Worm (Caenorhabditis elegans) whole organism, L3 larva: ENCODE data around the gene R01E6.5.

Source experiments
- R02D3.7 ChIP-seq: fragments of 150-350 bp; optimal IDR thresholded peaks from 2 replicates; lab custom pipeline; 2014; ENCODE audit warnings: missing biosample characterization, missing genetic modification characterization
- ZK546.5 ChIP-seq: sonication (generic microtip); optimal IDR thresholded peaks from 2 replicates; lab custom pipeline; 2017; ENCODE audit warnings: missing biosample characterization, missing genetic modification characterization
- aly-2 ChIP-seq: fragments of 150-350 bp; optimal IDR thresholded peaks from 2 replicates; lab custom pipeline; 2014; ENCODE audit warnings: missing biosample characterization, missing genetic modification characterization
- ama-1 ChIP-seq: fragments of 150-350 bp; optimal IDR thresholded peaks from 2 replicates; lab custom pipeline; 2018
- ceh-16 ChIP-seq: sonication (generic microtip); optimal IDR thresholded peaks from 2 replicates; lab custom pipeline; 2017; ENCODE audit warnings: missing biosample characterization, missing genetic modification characterization
- ceh-28 ChIP-seq: fragments of 150-350 bp; optimal IDR thresholded peaks from 2 replicates; lab custom pipeline; 2014; ENCODE audit warnings: missing biosample characterization, missing genetic modification reagents, missing genetic modification characterization
- ceh-82 ChIP-seq: fragments of 150-350 bp; optimal IDR thresholded peaks from 2 replicates; lab custom pipeline; 2014; ENCODE audit warnings: missing biosample characterization, missing genetic modification characterization
- ceh-9 ChIP-seq: sonication (generic microtip); optimal IDR thresholded peaks from 2 replicates; lab custom pipeline; 2018; ENCODE audit warnings: missing biosample characterization, missing genetic modification characterization
- daf-12 ChIP-seq: fragments of 150-350 bp; optimal IDR thresholded peaks from 2 replicates; lab custom pipeline; 2014; ENCODE audit warnings: missing biosample characterization, missing genetic modification reagents, missing genetic modification characterization
- egl-27 ChIP-seq: sonication (generic microtip); optimal IDR thresholded peaks from 4 replicates; lab custom pipeline; 2017; ENCODE audit warnings: missing biosample characterization, missing genetic modification reagents, missing genetic modification characterization
- egl-5 ChIP-seq: fragments of 150-350 bp; optimal IDR thresholded peaks from 2 replicates; lab custom pipeline; 2017; ENCODE audit warnings: missing biosample characterization, missing genetic modification reagents, missing genetic modification characterization, inconsistent platforms
- elt-1 ChIP-seq: fragments of 150-350 bp; optimal IDR thresholded peaks from 2 replicates; lab custom pipeline; 2014; ENCODE audit warnings: missing biosample characterization, missing genetic modification characterization
- elt-2 ChIP-seq: sonication (generic microtip); optimal IDR thresholded peaks from 2 replicates; lab custom pipeline; 2016; ENCODE audit warnings: missing genetic modification reagents, mild to moderate bottlenecking, missing genetic modification characterization, missing compliant biosample characterization
- elt-3 ChIP-seq, 3 experiments: fragments of 150-350 bp in 1 of 3; sonication (generic microtip) in 2 of 3; optimal IDR thresholded peaks; 2 replicates in 2 of 3; 4 replicates in 1 of 3; lab custom pipeline; 2014 to 2017; ENCODE audit warnings: missing biosample characterization in 3 of 3, missing genetic modification characterization in 3 of 3
- eor-1 ChIP-seq, 2 experiments: fragments of 150-350 bp; optimal IDR thresholded peaks; 2 replicates each; lab custom pipeline; 2014 to 2018; ENCODE audit warnings: missing biosample characterization in 2 of 2, missing genetic modification characterization in 2 of 2
- fkh-10 ChIP-seq: sonication (generic microtip); optimal IDR thresholded peaks from 2 replicates; lab custom pipeline; 2017; ENCODE audit warnings: missing biosample characterization, missing genetic modification reagents, missing genetic modification characterization
- fkh-2 ChIP-seq: fragments of 150-350 bp; optimal IDR thresholded peaks from 2 replicates; lab custom pipeline; 2014; ENCODE audit warnings: missing biosample characterization, missing genetic modification reagents, missing genetic modification characterization
- fos-1 ChIP-seq: fragments of 150-350 bp; optimal IDR thresholded peaks from 2 replicates; lab custom pipeline; 2014; ENCODE audit warnings: missing biosample characterization, missing genetic modification characterization
- hmg-11 ChIP-seq: sonication (generic microtip); optimal IDR thresholded peaks from 2 replicates; lab custom pipeline; 2016; ENCODE audit warnings: missing genetic modification characterization, missing compliant biosample characterization
- jun-1 ChIP-seq: fragments of 150-350 bp; optimal IDR thresholded peaks from 2 replicates; lab custom pipeline; 2014; ENCODE audit warnings: missing biosample characterization, missing genetic modification reagents, missing genetic modification characterization
- lin-15B ChIP-seq: fragments of 150-350 bp; optimal IDR thresholded peaks from 2 replicates; lab custom pipeline; 2014; ENCODE audit warnings: missing biosample characterization, missing genetic modification characterization
- lin-39 ChIP-seq: fragments of 150-350 bp; optimal IDR thresholded peaks from 2 replicates; lab custom pipeline; 2018; ENCODE audit warnings: missing biosample characterization, missing genetic modification reagents, missing genetic modification characterization
- lsy-12 ChIP-seq: sonication (generic microtip); optimal IDR thresholded peaks from 2 replicates; lab custom pipeline; 2016; ENCODE audit warnings: mild to moderate bottlenecking, missing genetic modification characterization, missing compliant biosample characterization
- mdl-1 ChIP-seq: fragments of 150-350 bp; optimal IDR thresholded peaks from 2 replicates; lab custom pipeline; 2014; ENCODE audit warnings: missing biosample characterization, missing genetic modification characterization
- mml-1 ChIP-seq: fragments of 150-350 bp; sonication (generic microtip); optimal IDR thresholded peaks from 3 replicates; lab custom pipeline; 2014; ENCODE audit warnings: missing biosample characterization, missing genetic modification characterization
- nfya-1 ChIP-seq: sonication (generic microtip); optimal IDR thresholded peaks from 2 replicates; lab custom pipeline; 2017; ENCODE audit warnings: missing genetic modification characterization, mild to moderate bottlenecking, missing compliant biosample characterization, antibody characterized with exemption, moderate library complexity; ENCODE audit not compliant: insufficient read depth
- nhr-11 ChIP-seq: fragments of 150-350 bp; optimal IDR thresholded peaks from 2 replicates; lab custom pipeline; 2014; ENCODE audit warnings: missing biosample characterization, missing genetic modification characterization
- nhr-12 ChIP-seq: fragments of 150-350 bp; optimal IDR thresholded peaks from 2 replicates; lab custom pipeline; 2014; ENCODE audit warnings: missing biosample characterization, missing genetic modification characterization
- nhr-23 ChIP-seq: fragments of 150-350 bp; optimal IDR thresholded peaks from 2 replicates; lab custom pipeline; 2014; ENCODE audit warnings: missing biosample characterization, missing genetic modification reagents, missing genetic modification characterization
- nhr-237 ChIP-seq: fragments of 150-350 bp; optimal IDR thresholded peaks from 2 replicates; lab custom pipeline; 2014; ENCODE audit warnings: missing biosample characterization, missing genetic modification characterization
- nhr-25 ChIP-seq: sonication (generic microtip); optimal IDR thresholded peaks from 2 replicates; lab custom pipeline; 2017; ENCODE audit warnings: missing biosample characterization, missing genetic modification characterization
- nhr-28 ChIP-seq: fragments of 150-350 bp; optimal IDR thresholded peaks from 2 replicates; lab custom pipeline; 2014; ENCODE audit warnings: missing biosample characterization, missing genetic modification characterization
- nhr-43 ChIP-seq: sonication (generic microtip); optimal IDR thresholded peaks from 2 replicates; lab custom pipeline; 2016; ENCODE audit warnings: mild to moderate bottlenecking, missing genetic modification characterization, missing compliant biosample characterization; ENCODE audit not compliant: poor library complexity, severe bottlenecking
- nhr-67 ChIP-seq: fragments of 150-350 bp; optimal IDR thresholded peaks from 2 replicates; lab custom pipeline; 2014; ENCODE audit warnings: missing biosample characterization, missing genetic modification characterization
- nhr-76 ChIP-seq: fragments of 150-350 bp; sonication (generic microtip); optimal IDR thresholded peaks from 5 replicates; lab custom pipeline; 2014; ENCODE audit warnings: missing biosample characterization, missing genetic modification characterization
- nhr-77 ChIP-seq: fragments of 150-350 bp; optimal IDR thresholded peaks from 2 replicates; lab custom pipeline; 2014; ENCODE audit warnings: missing biosample characterization, missing genetic modification characterization
- pha-4 ChIP-seq: fragments of 150-350 bp; optimal IDR thresholded peaks from 2 replicates; lab custom pipeline; 2014; ENCODE audit warnings: missing biosample characterization, missing genetic modification reagents, missing genetic modification characterization
- pqm-1 ChIP-seq: fragments of 150-350 bp; optimal IDR thresholded peaks from 2 replicates; lab custom pipeline; 2017; ENCODE audit warnings: missing biosample characterization, missing genetic modification characterization, inconsistent platforms
- sea-2 ChIP-seq: fragments of 150-350 bp; sonication (generic microtip); optimal IDR thresholded peaks from 4 replicates; lab custom pipeline; 2014; ENCODE audit warnings: missing biosample characterization, missing genetic modification reagents, missing genetic modification characterization
- skn-1 ChIP-seq: fragments of 150-350 bp; optimal IDR thresholded peaks from 2 replicates; lab custom pipeline; 2014; ENCODE audit warnings: missing biosample characterization, missing genetic modification characterization
- snpc-4 ChIP-seq: fragments of 150-350 bp; optimal IDR thresholded peaks from 2 replicates; lab custom pipeline; 2014; ENCODE audit warnings: missing biosample characterization, missing genetic modification characterization
- tbx-2 ChIP-seq: sonication (generic microtip); optimal IDR thresholded peaks from 2 replicates; lab custom pipeline; 2016; ENCODE audit warnings: mild to moderate bottlenecking, missing genetic modification characterization, missing compliant biosample characterization
- unc-39 ChIP-seq: sonication (generic microtip); optimal IDR thresholded peaks from 4 replicates; lab custom pipeline; 2017; ENCODE audit warnings: missing biosample characterization, missing genetic modification characterization
- unc-62 ChIP-seq: fragments of 150-350 bp; sonication (generic microtip); optimal IDR thresholded peaks from 4 replicates; lab custom pipeline; 2014; ENCODE audit warnings: missing biosample characterization, missing genetic modification reagents, missing genetic modification characterization
- zag-1 ChIP-seq: fragments of 150-350 bp; optimal IDR thresholded peaks from 2 replicates; lab custom pipeline; 2014; ENCODE audit warnings: missing biosample characterization, missing genetic modification characterization
- ztf-11 ChIP-seq: fragments of 150-350 bp; optimal IDR thresholded peaks from 2 replicates; lab custom pipeline; 2014; ENCODE audit warnings: missing biosample characterization, missing genetic modification characterization
- ztf-4 ChIP-seq: fragments of 150-350 bp; optimal IDR thresholded peaks from 2 replicates; lab custom pipeline; 2014; ENCODE audit warnings: missing biosample characterization, missing genetic modification characterization

The R01E6.5 gene

ce11 chrX:13510997-13511396 is 25.9 kb upstream of the R01E6.5 start, which contains the start of gene col-185:
TSS of gene col-185 (minus strand) at chrX:13511097.
- TF ChIP-seq jun-1 (tag; lab: Kevin White, UChicago): no peak
- TF ChIP-seq skn-1 (tag; lab: Kevin White, UChicago): no peak
- TF ChIP-seq nhr-11 (tag; lab: Kevin White, UChicago): no peak
- no peak for TF ChIP-seq fos-1 (tag; lab: Kevin White, UChicago)
- TF ChIP-seq, all 47 proteins: peak for 0

DNA sequence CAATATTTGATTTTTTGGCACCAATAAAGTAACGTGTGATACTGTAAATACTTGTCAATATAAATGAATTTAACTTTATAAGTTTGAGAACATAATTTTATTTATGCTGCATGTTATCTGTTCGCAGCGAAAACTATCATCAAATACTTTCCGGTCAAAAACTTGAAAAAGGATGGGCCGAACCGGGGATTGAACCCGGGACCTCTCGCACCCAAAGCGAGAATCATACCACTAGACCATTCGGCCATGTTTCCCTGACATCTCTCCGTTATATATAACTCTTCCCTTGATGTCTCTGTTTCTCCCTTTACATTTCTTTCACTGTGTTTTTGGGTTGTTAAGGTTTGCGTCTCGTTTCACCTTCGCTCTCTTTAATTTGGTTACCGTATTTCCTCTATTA is 25.1 kb upstream of the R01E6.5 start:
- no peak for TF ChIP-seq unc-39 (tag; lab: Kevin White, UChicago)
- no peak for TF ChIP-seq egl-5
- TF ChIP-seq snpc-4 (tag; lab: Kevin White, UChicago): peak; percentile 26
- TF ChIP-seq nhr-237 (tag; lab: Kevin White, UChicago): no peak
- TF ChIP-seq mml-1 (tag; lab: Kevin White, UChicago): no peak
- no peak for TF ChIP-seq ama-1 (lab: Kevin White, UChicago)
- TF ChIP-seq tbx-2 (tag; lab: Kevin White, UChicago): peak; percentile 44
- TF ChIP-seq lin-15B (tag; lab: Kevin White, UChicago): no peak
- peak; percentile 5 for TF ChIP-seq egl-27 (tag; lab: Kevin White, UChicago)
- no peak for TF ChIP-seq nhr-76 (tag; lab: Kevin White, UChicago)
- no peak for TF ChIP-seq fkh-2
- TF ChIP-seq mdl-1 (tag; lab: Kevin White, UChicago): no peak
- TF ChIP-seq jun-1 (tag; lab: Kevin White, UChicago): peak; percentile 23
- TF ChIP-seq nfya-1 (tag; lab: Kevin White, UChicago): peak; percentile 20
- TF ChIP-seq unc-62 (GFP tag; lab: Kevin White, UChicago): no peak
- TF ChIP-seq ceh-16 (tag; lab: Kevin White, UChicago): no peak
- TF ChIP-seq elt-1 (tag; lab: Kevin White, UChicago): no peak
- TF ChIP-seq nhr-11 (tag; lab: Kevin White, UChicago): no peak
- peak; percentile 27 for TF ChIP-seq ceh-82 (tag; lab: Kevin White, UChicago)
- no peak for TF ChIP-seq R02D3.7 (tag; lab: Kevin White, UChicago)
- no peak for TF ChIP-seq ztf-11 (tag; lab: Kevin White, UChicago)
- TF ChIP-seq pha-4 (tag; lab: Kevin White, UChicago): peak; percentile 13
- TF ChIP-seq nhr-43 (tag; lab: Kevin White, UChicago): peak; percentile 77
- TF ChIP-seq fos-1 (tag; lab: Kevin White, UChicago): no peak
- TF ChIP-seq ZK546.5 (tag; lab: Kevin White, UChicago): no peak
- TF ChIP-seq elt-3 (tag; optimal IDR thresholded peaks at IDR 0.05; lab: Kevin White, UChicago): no peak
- TF ChIP-seq fkh-10: no peak
- peak; percentile 17 for TF ChIP-seq pqm-1 (tag; lab: Kevin White, UChicago)
- peak; percentile 81 for TF ChIP-seq hmg-11 (tag; lab: Kevin White, UChicago)
- TF ChIP-seq nhr-23 (tag; lab: Kevin White, UChicago): no peak
- no peak for TF ChIP-seq ceh-9 (tag; lab: Kevin White, UChicago)
- TF ChIP-seq sea-2 (GFP tag; lab: Kevin White, UChicago): no peak
- TF ChIP-seq elt-2 (tag; lab: Kevin White, UChicago): peak; percentile 29
- TF ChIP-seq nhr-77 (tag; lab: Kevin White, UChicago): no peak
- no peak for TF ChIP-seq daf-12 (tag; lab: Kevin White, UChicago)
- no peak for TF ChIP-seq ztf-4
- TF ChIP-seq nhr-25 (tag; lab: Kevin White, UChicago): peak; percentile 32
- TF ChIP-seq lsy-12: peak; percentile 40
- no peak for TF ChIP-seq aly-2 (tag; lab: Kevin White, UChicago)
- TF ChIP-seq nhr-67 (tag; lab: Kevin White, UChicago): no peak
- TF ChIP-seq eor-1 (tag; optimal IDR thresholded peaks at IDR 0.05; lab: Kevin White, UChicago): no peak
- TF ChIP-seq zag-1: no peak
- TF ChIP-seq skn-1 (tag; lab: Kevin White, UChicago): no peak
- no peak for TF ChIP-seq nhr-12 (tag; lab: Kevin White, UChicago)
- TF ChIP-seq lin-39 (tag; lab: Kevin White, UChicago): peak; percentile 22
- no peak for TF ChIP-seq nhr-28 (tag; lab: Kevin White, UChicago)
- TF ChIP-seq ceh-28 (tag; lab: Kevin White, UChicago): no peak
